Fruit fly (Drosophila melanogaster): Measurements from ENCODE around the gene Rsph1.
"Not testable (repeated sequence)": the region's sequence is repeated elsewhere in the genome, so short reads cannot be mapped to it uniquely, and the experiment has no call there.

Rsph1 gene

dm6 chr2L:13203437-13204137 lies 20.3 kb downstream of the Rsph1 start, which contains the start of gene Pect:
Pect (plus strand) TSS chr2L:13203762.
- TF ChIP-seq Dll (optimal IDR thresholded peaks at IDR 0.05): no peak
- TF ChIP-seq psq (optimal IDR thresholded peaks at IDR 0.05): no peak
- TF ChIP-seq EcR (GFP tag; optimal IDR thresholded peaks at IDR 0.05): no peak
- no peak for TF ChIP-seq pan (optimal IDR thresholded peaks at IDR 0.05)
- no peak for TF ChIP-seq usp (GFP tag; optimal IDR thresholded peaks at IDR 0.05)
- TF ChIP-seq CG8478 (optimal IDR thresholded peaks at IDR 0.05): no peak

dm6 chr2L:13204151-13204550 lies 20.9 kb downstream of the Rsph1 start:
- no peak for TF ChIP-seq pan (optimal IDR thresholded peaks at IDR 0.05)
- TF ChIP-seq CG8478 (optimal IDR thresholded peaks at IDR 0.05): no peak
- no peak for TF ChIP-seq Dll (optimal IDR thresholded peaks at IDR 0.05)
- TF ChIP-seq usp (GFP tag; optimal IDR thresholded peaks at IDR 0.05): no peak
- no peak for TF ChIP-seq psq (optimal IDR thresholded peaks at IDR 0.05)
- TF ChIP-seq EcR (GFP tag; optimal IDR thresholded peaks at IDR 0.05): no peak

dm6 chr2L:13205256-13205655 lies 22.0 kb downstream of the Rsph1 start:
- TF ChIP-seq usp (GFP tag; optimal IDR thresholded peaks at IDR 0.05) (no peak), Dll (optimal IDR thresholded peaks at IDR 0.05) (no peak), CG8478 (optimal IDR thresholded peaks at IDR 0.05) (no peak), pan (optimal IDR thresholded peaks at IDR 0.05) (no peak), psq (optimal IDR thresholded peaks at IDR 0.05) (no peak), EcR (GFP tag; optimal IDR thresholded peaks at IDR 0.05) (no peak)

- TF ChIP-seq Dll (optimal IDR thresholded peaks at IDR 0.05) (no peak), pan (optimal IDR thresholded peaks at IDR 0.05) (peak; percentile 22), EcR (GFP tag; optimal IDR thresholded peaks at IDR 0.05) (peak in 1 of 2 experiments; percentile 82)
These were observed 22.9 kb downstream of the Rsph1 start for dm6 chr2L:13206077-13206668.

dm6 chr2L:13206857-13207463 lies 23.7 kb downstream of the Rsph1 start:
- TF ChIP-seq pan (optimal IDR thresholded peaks at IDR 0.05) (no peak), usp (GFP tag; optimal IDR thresholded peaks at IDR 0.05) (no peak)

- TF ChIP-seq usp (GFP tag; optimal IDR thresholded peaks at IDR 0.05); psq (optimal IDR thresholded peaks at IDR 0.05); pan (optimal IDR thresholded peaks at IDR 0.05): not testable (repeated sequence)
These were observed 28.6 kb downstream of the Rsph1 start, which contains the start of gene CG15482 for dm6 chr2L:13211764-13212265. CG15482 (minus strand) TSS chr2L:13211814.

- no peak for TF ChIP-seq usp (GFP tag; optimal IDR thresholded peaks at IDR 0.05)
These were observed 31.8 kb downstream of the Rsph1 start, which contains the start of gene kek4 for dm6 chr2L:13215010-13215409. kek4 (minus strand) TSS chr2L:13215350.

- no peak for TF ChIP-seq CG8478 (optimal IDR thresholded peaks at IDR 0.05)
- no peak for TF ChIP-seq EcR (GFP tag; optimal IDR thresholded peaks at IDR 0.05)
These were observed 36.2 kb downstream of the Rsph1 start, which contains the start of the genes CG9426 and mRF1 for dm6 chr2L:13219281-13220092. CG9426 (minus strand) TSS chr2L:13219923. mRF1 (plus strand) TSS chr2L:13219979.

- TF ChIP-seq EcR (GFP tag; optimal IDR thresholded peaks at IDR 0.05): no peak
- no peak for TF ChIP-seq pan (optimal IDR thresholded peaks at IDR 0.05)
- no peak for TF ChIP-seq usp (GFP tag; optimal IDR thresholded peaks at IDR 0.05)
- TF ChIP-seq CG8478 (optimal IDR thresholded peaks at IDR 0.05): no peak
- no peak for TF ChIP-seq Dll (optimal IDR thresholded peaks at IDR 0.05)
- no peak for TF ChIP-seq psq (optimal IDR thresholded peaks at IDR 0.05)
These were observed 39.0 kb downstream of the Rsph1 start, which contains the start of the genes Ski6 and CG16812 for dm6 chr2L:13222225-13222648. Ski6 (minus strand) TSS chr2L:13222429. CG16812 (plus strand) TSS chr2L:13222587.

dm6 chr2L:13225225-13225840 lies 42.1 kb downstream of the Rsph1 start, which contains the start of gene CG15480:
CG15480 (minus strand) TSS chr2L:13225275.
- no peak for TF ChIP-seq Dll (optimal IDR thresholded peaks at IDR 0.05)

dm6 chr2L:13227242-13227641 lies 44.0 kb downstream of the Rsph1 start, which contains the start of gene CG16813:
CG16813 (plus strand) TSS chr2L:13227529.
- TF ChIP-seq Dll (optimal IDR thresholded peaks at IDR 0.05) (no peak), pan (optimal IDR thresholded peaks at IDR 0.05) (no peak), usp (GFP tag; optimal IDR thresholded peaks at IDR 0.05) (no peak), EcR (GFP tag; optimal IDR thresholded peaks at IDR 0.05) (no peak), psq (optimal IDR thresholded peaks at IDR 0.05) (no peak), CG8478 (optimal IDR thresholded peaks at IDR 0.05) (no peak)

All from whole organism.